Fruit fly (Drosophila melanogaster): ENCODE data around the gene CG42598.

- TF ChIP-seq Fer2 (tag; optimal IDR thresholded peaks at IDR 0.05) (no peak), vvl (GFP tag; IDR thresholded peaks at IDR 0.05) (no peak), h (optimal IDR thresholded peaks at IDR 0.05) (no peak), ash1 (GFP tag; optimal IDR thresholded peaks at IDR 0.05) (no peak), Lhr (GFP tag; optimal IDR thresholded peaks at IDR 0.05) (no peak), CG7556 (GFP tag; optimal IDR thresholded peaks at IDR 0.05) (no peak), Ada2b (GFP tag; IDR thresholded peaks at IDR 0.05) (no peak), croc (GFP tag; conservative IDR thresholded peaks at IDR 0.05) (no peak)
Measured at dm6 chr3L:26371291-26371773, at the start of gene CG42598.
